Worm (Caenorhabditis elegans) whole organism, young adult: Measurements from ENCODE around the gene nstp-10.

ENCODE experiments used
- B0019.2 ChIP-seq: fragments of 200-800 bp; sonication (Bioruptor generic); conservative IDR thresholded peaks from 2 replicates; pipeline ENCODE4 v1.3.6; 2022; ENCODE audit warnings: missing genetic modification reagents, missing genetic modification characterization, missing compliant biosample characterization
- B0261.1 ChIP-seq: sonication (generic microtip); optimal IDR thresholded peaks from 2 replicates; lab custom pipeline; 2016; ENCODE audit warnings: mild to moderate bottlenecking, missing genetic modification characterization, moderate library complexity, missing compliant biosample characterization
- F57A8.1 ChIP-seq: fragments of 200-800 bp; sonication (Bioruptor generic); optimal IDR thresholded peaks from 2 replicates; lab custom pipeline; 2018; ENCODE audit warnings: mild to moderate bottlenecking, missing genetic modification characterization, moderate library complexity, missing compliant biosample characterization
- K12H6.12 ChIP-seq: fragments of 200-800 bp; sonication (Bioruptor generic); optimal IDR thresholded peaks from 2 replicates; lab custom pipeline; 2018; ENCODE audit warnings: mild to moderate bottlenecking, missing genetic modification characterization, missing compliant biosample characterization
- T07F8.4 ChIP-seq: sonication (generic microtip); optimal IDR thresholded peaks from 2 replicates; lab custom pipeline; 2016; ENCODE audit warnings: mild to moderate bottlenecking, missing genetic modification characterization, moderate library complexity, missing compliant biosample characterization
- Y53F4B.3 ChIP-seq: fragments of 200-800 bp; sonication (Bioruptor generic); IDR thresholded peaks from 2 replicates; pipeline ENCODE4 v1.3.6; 2022; ENCODE audit warnings: missing genetic modification reagents, missing genetic modification characterization, missing compliant biosample characterization
- Y56A3A.18 ChIP-seq: fragments of 200-800 bp; sonication (Bioruptor generic); IDR thresholded peaks from 2 replicates; pipeline ENCODE4 v1.3.6; 2022; ENCODE audit warnings: missing genetic modification reagents, missing genetic modification characterization, missing compliant biosample characterization
- Y67H2A.10 ChIP-seq: fragments of 200-800 bp; sonication (Bioruptor generic); conservative IDR thresholded peaks from 2 replicates; pipeline ENCODE4 v1.3.6; 2022; ENCODE audit warnings: missing genetic modification reagents, missing genetic modification characterization, missing compliant biosample characterization
- akir-1 ChIP-seq: fragments of 200-800 bp; sonication (Bioruptor generic); optimal IDR thresholded peaks from 2 replicates; lab custom pipeline; 2018; ENCODE audit warnings: mild to moderate bottlenecking, missing genetic modification characterization, moderate library complexity, missing compliant biosample characterization
- aptf-3 ChIP-seq: fragments of 200-800 bp; sonication (Bioruptor generic); IDR thresholded peaks from 2 replicates; pipeline ENCODE4 v1.3.6; 2022; ENCODE audit warnings: missing genetic modification characterization, missing compliant biosample characterization
- attf-6 ChIP-seq: fragments of 200-800 bp; sonication (Bioruptor generic); IDR thresholded peaks from 2 replicates; pipeline ENCODE4 v1.3.6; 2022; ENCODE audit warnings: missing genetic modification reagents, missing genetic modification characterization, missing compliant biosample characterization
- ceh-100 ChIP-seq: fragments of 200-800 bp; sonication (Bioruptor generic); IDR thresholded peaks from 2 replicates; pipeline ENCODE4 v1.3.6; 2022; ENCODE audit warnings: missing genetic modification reagents, missing genetic modification characterization, missing compliant biosample characterization
- ceh-79 ChIP-seq: sonication (generic microtip); optimal IDR thresholded peaks from 2 replicates; lab custom pipeline; 2017; ENCODE audit warnings: mild to moderate bottlenecking, missing genetic modification characterization, missing compliant biosample characterization
- ceh-91 ChIP-seq: fragments of 200-800 bp; sonication (Bioruptor generic); IDR thresholded peaks from 2 replicates; pipeline ENCODE4 v1.3.6; 2022; ENCODE audit warnings: missing genetic modification reagents, missing genetic modification characterization, missing compliant biosample characterization
- chd-7 ChIP-seq: sonication (generic microtip); optimal IDR thresholded peaks from 2 replicates; lab custom pipeline; 2016; ENCODE audit warnings: mild to moderate bottlenecking, missing genetic modification characterization, moderate library complexity, missing compliant biosample characterization
- dox-1 ChIP-seq: fragments of 200-800 bp; sonication (Bioruptor generic); IDR thresholded peaks from 2 replicates; pipeline ENCODE4 v1.3.6; 2022; ENCODE audit warnings: missing genetic modification reagents, missing genetic modification characterization, missing compliant biosample characterization
- efl-1 ChIP-seq: fragments of 150-350 bp; optimal IDR thresholded peaks from 2 replicates; lab custom pipeline; 2014; ENCODE audit warnings: missing biosample characterization, missing genetic modification reagents, missing genetic modification characterization
- ets-4 ChIP-seq: fragments of 200-800 bp; sonication (Bioruptor generic); optimal IDR thresholded peaks from 2 replicates; lab custom pipeline; 2018; ENCODE audit warnings: mild to moderate bottlenecking, missing genetic modification characterization, missing compliant biosample characterization
- fkh-3 ChIP-seq: sonication (generic microtip); optimal IDR thresholded peaks from 2 replicates; lab custom pipeline; 2016; ENCODE audit warnings: mild to moderate bottlenecking, missing genetic modification characterization, missing compliant biosample characterization
- him-1 ChIP-seq: sonication (generic microtip); optimal IDR thresholded peaks from 2 replicates; lab custom pipeline; 2016; ENCODE audit warnings: missing genotype, missing genetic modification reagents, missing genetic modification characterization, missing compliant biosample characterization
- hlh-26 ChIP-seq: fragments of 200-800 bp; sonication (Bioruptor generic); conservative IDR thresholded peaks from 2 replicates; pipeline ENCODE4 v1.3.6; 2022; ENCODE audit warnings: missing genetic modification reagents, missing genetic modification characterization, missing compliant biosample characterization
- hmg-1.2 ChIP-seq: fragments of 200-800 bp; sonication (Bioruptor generic); IDR thresholded peaks from 2 replicates; pipeline ENCODE4 v1.3.6; 2022; ENCODE audit warnings: missing genetic modification reagents, missing genetic modification characterization, missing compliant biosample characterization
- hmg-20 ChIP-seq: fragments of 200-800 bp; sonication (Bioruptor generic); IDR thresholded peaks from 2 replicates; pipeline ENCODE4 v1.3.6; 2022; ENCODE audit warnings: missing genetic modification reagents, missing genetic modification characterization, missing compliant biosample characterization
- lag-1 ChIP-seq: fragments of 200-800 bp; sonication (Bioruptor generic); IDR thresholded peaks from 2 replicates; pipeline ENCODE4 v1.3.6; 2022; ENCODE audit warnings: missing genetic modification reagents, missing genetic modification characterization, missing compliant biosample characterization
- let-526 ChIP-seq: fragments of 200-800 bp; sonication (Bioruptor generic); IDR thresholded peaks from 2 replicates; pipeline ENCODE4 v1.3.6; 2022; ENCODE audit warnings: missing genetic modification reagents, missing genetic modification characterization, missing compliant biosample characterization
- let-607 ChIP-seq, 2 experiments: fragments of 200-800 bp in 1 of 2; sonication (Bioruptor generic) in 1 of 2; sonication (generic microtip) in 1 of 2; optimal IDR thresholded peaks; 2 replicates each; lab custom pipeline; 2016 to 2018; ENCODE audit warnings: mild to moderate bottlenecking in 2 of 2, missing compliant biosample characterization in 2 of 2, missing genetic modification characterization in 2 of 2, moderate library complexity in 2 of 2, missing genotype in 1 of 2
- lin-54 ChIP-seq: fragments of 200-800 bp; sonication (Bioruptor generic); optimal IDR thresholded peaks from 2 replicates; lab custom pipeline; 2018; ENCODE audit warnings: mild to moderate bottlenecking, missing genetic modification characterization, missing compliant biosample characterization
- lsl-1 ChIP-seq: fragments of 200-800 bp; sonication (Bioruptor generic); optimal IDR thresholded peaks from 2 replicates; lab custom pipeline; 2018; ENCODE audit warnings: mild to moderate bottlenecking, missing genetic modification characterization, moderate library complexity, missing compliant biosample characterization
- madf-10 ChIP-seq: sonication (generic microtip); optimal IDR thresholded peaks from 2 replicates; lab custom pipeline; 2016; ENCODE audit warnings: mild to moderate bottlenecking, missing genetic modification characterization, missing compliant biosample characterization
- madf-3 ChIP-seq: fragments of 200-800 bp; sonication (Bioruptor generic); IDR thresholded peaks from 2 replicates; pipeline ENCODE4 v1.3.6; 2022; ENCODE audit warnings: missing genetic modification reagents, missing genetic modification characterization, missing compliant biosample characterization
- mes-4 ChIP-seq: sonication (generic microtip); optimal IDR thresholded peaks from 2 replicates; lab custom pipeline; 2016; ENCODE audit warnings: missing genotype, missing genetic modification characterization, missing compliant biosample characterization
- mxl-1 ChIP-seq: sonication (generic microtip); optimal IDR thresholded peaks from 2 replicates; lab custom pipeline; 2016; ENCODE audit warnings: missing genetic modification characterization, missing compliant biosample characterization
- nhr-120 ChIP-seq: fragments of 200-800 bp; sonication (Bioruptor generic); IDR thresholded peaks from 2 replicates; pipeline ENCODE4 v1.3.6; 2022; ENCODE audit warnings: missing genetic modification characterization, missing compliant biosample characterization
- nhr-179 ChIP-seq: sonication (generic microtip); optimal IDR thresholded peaks from 2 replicates; lab custom pipeline; 2016; ENCODE audit warnings: mild to moderate bottlenecking, missing genetic modification characterization, missing compliant biosample characterization
- nhr-80 ChIP-seq: sonication (generic microtip); optimal IDR thresholded peaks from 2 replicates; lab custom pipeline; 2016; ENCODE audit warnings: missing genetic modification characterization, missing compliant biosample characterization
- pbrm-1 ChIP-seq: fragments of 200-800 bp; sonication (Bioruptor generic); IDR thresholded peaks from 2 replicates; pipeline ENCODE4 v1.3.6; 2022; ENCODE audit warnings: missing genetic modification reagents, missing genetic modification characterization, missing compliant biosample characterization
- sdz-38 ChIP-seq: sonication (generic microtip); optimal IDR thresholded peaks from 2 replicates; lab custom pipeline; 2016; ENCODE audit warnings: missing genotype, missing genetic modification characterization, missing compliant biosample characterization
- snpc-1.1 ChIP-seq: sonication (generic microtip); optimal IDR thresholded peaks from 2 replicates; lab custom pipeline; 2017; ENCODE audit warnings: missing genetic modification characterization, mild to moderate bottlenecking, missing compliant biosample characterization, antibody characterized with exemption, moderate library complexity, missing genotype, missing genetic modification reagents; ENCODE audit not compliant: insufficient read depth
- snpc-1.3 ChIP-seq: sonication (generic microtip); optimal IDR thresholded peaks from 2 replicates; lab custom pipeline; 2017; ENCODE audit warnings: missing genetic modification characterization, mild to moderate bottlenecking, missing compliant biosample characterization, antibody characterized with exemption, moderate library complexity, missing genotype, missing genetic modification reagents; ENCODE audit not compliant: insufficient read depth
- zim-3 ChIP-seq: sonication (generic microtip); optimal IDR thresholded peaks from 2 replicates; lab custom pipeline; 2017; ENCODE audit warnings: mild to moderate bottlenecking, missing genetic modification characterization, moderate library complexity, missing compliant biosample characterization
- ztf-26 ChIP-seq: sonication (generic microtip); optimal IDR thresholded peaks from 2 replicates; lab custom pipeline; 2017; ENCODE audit warnings: missing genetic modification characterization, missing compliant biosample characterization
- ztf-3 ChIP-seq: fragments of 200-800 bp; sonication (Bioruptor generic); optimal IDR thresholded peaks from 2 replicates; lab custom pipeline; 2018; ENCODE audit warnings: mild to moderate bottlenecking, missing genetic modification characterization, missing compliant biosample characterization

nstp-10 gene

ce11 chrV:9549459-9549858 lies at the start of gene nstp-10 (continued):
- TF ChIP-seq fkh-3 (tag; lab: Kevin White, UChicago) (no peak), him-1 (tag; lab: Kevin White, UChicago) (peak; percentile 60), Y67H2A.10 (peak; percentile 54; the same call in 1 of the 2 replicates), pbrm-1 (GFP tag; lab: Robert Waterston, UW) (peak; percentile 94), ets-4 (no peak), zim-3 (tag; lab: Kevin White, UChicago) (no peak), let-526 (GFP tag; lab: Robert Waterston, UW) (no peak), madf-3 (GFP tag; lab: Robert Waterston, UW) (peak; percentile 91), lin-54 (GFP tag; lab: Kevin White, UChicago) (peak; percentile 86), F57A8.1 (no peak), mxl-1 (tag; lab: Kevin White, UChicago) (no peak), efl-1 (GFP tag; lab: Kevin White, UChicago) (peak; percentile 88), ceh-100 (GFP tag; lab: Robert Waterston, UW) (peak; percentile 76), aptf-3 (no peak), mes-4 (tag; lab: Kevin White, UChicago) (no peak), akir-1 (GFP tag; lab: Kevin White, UChicago) (no peak), Y56A3A.18 (GFP tag; lab: Robert Waterston, UW) (no peak), ztf-3 (GFP tag; lab: Kevin White, UChicago) (no peak), B0261.1 (tag; lab: Kevin White, UChicago) (no peak), hmg-1.2 (GFP tag; lab: Robert Waterston, UW) (peak; percentile 69), chd-7 (tag; lab: Kevin White, UChicago) (no peak), madf-10 (tag; lab: Kevin White, UChicago) (no peak), K12H6.12 (tag; lab: Kevin White, UChicago) (no peak), attf-6 (GFP tag; lab: Robert Waterston, UW) (peak; percentile 61), snpc-1.3 (tag; lab: Kevin White, UChicago) (peak; percentile 94), snpc-1.1 (tag; lab: Kevin White, UChicago) (peak; percentile 81), sdz-38 (tag; lab: Kevin White, UChicago) (no peak), ceh-79 (tag; lab: Kevin White, UChicago) (no peak), nhr-120 (no peak), nhr-179 (tag; lab: Kevin White, UChicago) (no peak)

ce11 chrV:9590317-9590716 lies 40.7 kb upstream of the nstp-10 start, which contains the start of gene K09G1.2:
K09G1.2 (plus strand) TSS chrV:9590617.
- no peak for TF ChIP-seq hlh-26 (GFP tag; lab: Robert Waterston, UW)
- no peak for TF ChIP-seq nhr-179 (tag; lab: Kevin White, UChicago)
- no peak for TF ChIP-seq Y53F4B.3 (GFP tag; lab: Robert Waterston, UW)
- TF ChIP-seq ztf-26 (tag; lab: Kevin White, UChicago): no peak
- no peak for TF ChIP-seq lag-1 (GFP tag; lab: Robert Waterston, UW)
- no peak for TF ChIP-seq let-607 (tag; optimal IDR thresholded peaks at IDR 0.05; lab: Kevin White, UChicago)
- TF ChIP-seq B0019.2 (GFP tag; lab: Robert Waterston, UW): no peak
- TF ChIP-seq akir-1 (GFP tag; lab: Kevin White, UChicago): no peak
- TF ChIP-seq ztf-3 (GFP tag; lab: Kevin White, UChicago): no peak
- no peak for TF ChIP-seq hmg-1.2 (GFP tag; lab: Robert Waterston, UW)
- no peak for TF ChIP-seq lsl-1
- no peak for TF ChIP-seq ceh-91
- TF ChIP-seq dox-1 (GFP tag; lab: Robert Waterston, UW): no peak
- TF ChIP-seq T07F8.4 (tag; lab: Kevin White, UChicago): no peak
- no peak for TF ChIP-seq hmg-20 (GFP tag; lab: Robert Waterston, UW)
- no peak for TF ChIP-seq him-1 (tag; lab: Kevin White, UChicago)
- TF ChIP-seq nhr-80 (tag; lab: Kevin White, UChicago): no peak
- TF ChIP-seq F57A8.1: no peak
- no peak for TF ChIP-seq sdz-38 (tag; lab: Kevin White, UChicago)
